Worm (Caenorhabditis elegans): ENCODE measurements around the gene par-4.

par-4 gene

DNA sequence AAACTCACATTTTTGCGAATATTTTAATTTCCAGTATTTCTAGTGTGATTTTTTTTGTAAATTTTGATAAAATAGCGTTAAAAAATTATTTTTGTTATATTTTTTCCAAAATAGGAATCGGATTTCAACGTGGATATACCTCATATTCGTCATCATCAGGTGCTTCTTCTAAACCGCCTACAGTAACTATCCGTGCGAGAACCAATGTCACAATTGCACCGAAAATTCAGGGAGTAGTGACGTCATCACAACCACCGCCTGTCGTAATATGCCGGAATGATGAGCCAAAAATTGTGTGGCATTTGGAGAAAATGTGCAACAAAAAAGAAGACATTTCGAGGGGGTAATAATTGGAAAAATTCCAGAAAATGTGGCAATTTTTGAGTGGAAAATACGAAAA, 7.3 kb upstream of the par-4 start:
- TF ChIP-seq sea-2 (GFP tag; IDR thresholded peaks at IDR 0.05) (no peak), rec-8 (tag; optimal IDR thresholded peaks at IDR 0.05) (no peak), mel-28 (tag; optimal IDR thresholded peaks at IDR 0.05; ENCODE audit: borderline replicate concordance) (no peak), ZK185.1 (tag; optimal IDR thresholded peaks at IDR 0.05; ENCODE audit: poor library complexity, severe bottlenecking) (no peak), ztf-25 (GFP tag; IDR thresholded peaks at IDR 0.05) (no peak), dox-1 (GFP tag; IDR thresholded peaks at IDR 0.05) (no peak), Y95B8A.8 (GFP tag; IDR thresholded peaks at IDR 0.05) (no peak), dpl-1 (GFP tag; optimal IDR thresholded peaks at IDR 0.05) (no peak), madf-10 (tag; optimal IDR thresholded peaks at IDR 0.05) (no peak), cebp-2 (GFP tag; IDR thresholded peaks at IDR 0.05) (no peak), egl-44 (GFP tag; IDR thresholded peaks at IDR 0.05) (no peak)

DNA sequence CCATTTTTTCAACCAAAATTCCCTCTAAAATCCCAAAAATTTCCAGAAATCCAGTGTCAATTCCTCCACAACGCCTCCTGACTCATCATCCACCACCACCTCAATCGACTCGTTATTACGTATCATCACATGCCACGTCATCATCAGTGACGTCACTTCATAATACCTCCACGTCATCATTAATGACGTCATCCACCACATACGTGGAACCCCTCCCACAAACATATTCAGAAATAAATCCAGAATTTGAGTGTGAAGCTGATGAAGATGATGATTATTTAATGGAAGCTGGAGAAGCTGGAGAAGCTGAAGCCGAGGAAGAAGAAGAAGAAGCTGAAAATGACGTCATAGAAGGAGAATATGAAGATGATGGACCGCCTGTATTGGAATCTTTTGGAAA, 4.5 kb upstream of the par-4 start:
- TF ChIP-seq tbp1 (GFP tag; optimal IDR thresholded peaks at IDR 0.05), result no peak
- no peak for TF ChIP-seq atf-7 (tag; optimal IDR thresholded peaks at IDR 0.05)
- TF ChIP-seq tlf-1 (GFP tag; optimal IDR thresholded peaks at IDR 0.05), result no peak
- TF ChIP-seq hmg-1.2 (GFP tag; IDR thresholded peaks at IDR 0.05), result no peak
- no peak for TF ChIP-seq Y56A3A.18 (GFP tag; IDR thresholded peaks at IDR 0.05)
- no peak for TF ChIP-seq ceh-40 (GFP tag; IDR thresholded peaks at IDR 0.05)
- TF ChIP-seq lin-35 (GFP tag; optimal IDR thresholded peaks at IDR 0.05), result no peak
- TF ChIP-seq ztf-25 (GFP tag; IDR thresholded peaks at IDR 0.05), result no peak
- no peak for TF ChIP-seq ceh-91 (GFP tag; IDR thresholded peaks at IDR 0.05)

DNA sequence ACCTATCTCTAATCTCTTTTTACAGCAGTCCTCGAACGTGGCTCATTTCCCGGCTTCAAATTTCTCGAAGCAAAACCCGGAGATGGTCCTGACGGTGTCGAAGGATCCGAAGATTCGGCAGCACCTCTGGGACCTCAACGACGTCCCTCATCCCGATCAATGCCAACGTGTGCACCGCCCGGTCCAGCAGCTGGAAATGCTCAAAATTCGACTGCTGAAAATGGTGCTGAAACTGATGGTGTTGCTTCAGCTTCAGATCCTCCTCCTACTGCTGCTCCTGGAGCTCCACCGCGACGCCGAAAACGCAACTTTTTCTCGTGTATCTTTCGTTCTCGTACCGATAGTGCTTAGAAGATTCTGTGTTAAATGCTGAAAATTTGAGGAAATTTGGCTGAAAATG, 7.6 kb downstream of the par-4 start:
- 0 out of 2 replicates have a peak, but pooled peaks have one; percentile 9 for TF ChIP-seq egrh-3 (GFP tag; IDR thresholded peaks at IDR 0.05)
- no peak for TF ChIP-seq attf-6 (GFP tag; IDR thresholded peaks at IDR 0.05)

DNA sequence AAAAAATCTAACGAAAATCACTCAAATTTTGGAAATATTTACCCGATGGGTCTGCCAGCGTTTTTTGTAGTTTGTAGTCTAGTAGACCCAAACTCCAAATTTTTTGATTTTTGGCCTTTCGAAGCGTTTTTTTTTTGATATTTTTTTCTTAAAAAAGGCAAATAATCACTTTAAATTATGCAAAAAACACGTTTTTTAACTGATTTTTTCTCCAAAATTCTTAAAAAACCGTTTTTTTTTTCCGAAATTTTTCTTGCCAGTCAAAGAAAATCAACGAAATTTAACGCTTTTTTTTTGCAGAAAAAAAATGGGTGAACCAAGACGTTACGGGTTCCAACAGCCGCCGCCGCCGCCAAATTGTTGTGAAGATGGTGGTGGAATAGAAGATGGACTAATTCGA, 9.5 kb downstream of the par-4 start, which contains the start of gene Y37H2A.1:
Gene Y37H2A.1 (plus strand): TSS at position 301 of the 400 bp plus-strand sequence.
- TF ChIP-seq nhr-90 (tag; optimal IDR thresholded peaks at IDR 0.05), result no peak
- TF ChIP-seq madf-6 (GFP tag; IDR thresholded peaks at IDR 0.05), result no peak
- no peak for TF ChIP-seq ztf-18 (tag; optimal IDR thresholded peaks at IDR 0.05)
- TF ChIP-seq B0019.2 (GFP tag; conservative IDR thresholded peaks at IDR 0.05), result no peak
- TF ChIP-seq sdz-38 (tag; optimal IDR thresholded peaks at IDR 0.05), result no peak
- no peak for TF ChIP-seq athp-1 (tag; optimal IDR thresholded peaks at IDR 0.05)
- TF ChIP-seq Y95B8A.8 (GFP tag; IDR thresholded peaks at IDR 0.05), result no peak
- TF ChIP-seq somi-1 (GFP tag; optimal IDR thresholded peaks at IDR 0.05), result no peak
- TF ChIP-seq C06A6.2 (GFP tag; conservative IDR thresholded peaks at IDR 0.05), result no peak
- TF ChIP-seq F37B4.10 (GFP tag; IDR thresholded peaks at IDR 0.05), result no peak
- no peak for TF ChIP-seq Y53F4B.3 (GFP tag; IDR thresholded peaks at IDR 0.05)
- no peak for TF ChIP-seq lin-40 (tag; optimal IDR thresholded peaks at IDR 0.05)
- TF ChIP-seq ZK185.1 (tag; optimal IDR thresholded peaks at IDR 0.05; ENCODE audit: poor library complexity, severe bottlenecking), result no peak
- TF ChIP-seq dpl-1 (GFP tag; optimal IDR thresholded peaks at IDR 0.05), result no peak
- TF ChIP-seq him-1 (tag; optimal IDR thresholded peaks at IDR 0.05), result no peak
- TF ChIP-seq dpff-1 (tag; optimal IDR thresholded peaks at IDR 0.05), result no peak
- no peak for TF ChIP-seq hsf-1 (GFP tag; IDR thresholded peaks at IDR 0.05)
- TF ChIP-seq madf-3 (GFP tag; IDR thresholded peaks at IDR 0.05), result no peak
- TF ChIP-seq Y53G8AR.9 (GFP tag; conservative IDR thresholded peaks at IDR 0.05), result no peak
- no peak for TF ChIP-seq ztf-25 (GFP tag; IDR thresholded peaks at IDR 0.05)

All from whole organism, young adult.